Fruit fly (Drosophila melanogaster): ENCODE measurements around the gene CG12716.
A peak's percentile ranks its signal among the peaks of the same experiment; 100 is the strongest.

The CG12716 gene

dm6 chrX:12939021-12939420 lies 37.0 kb downstream of the CG12716 start:
- TF ChIP-seq Abd-B (GFP tag; optimal IDR thresholded peaks at IDR 0.05) = no peak
- no peak for TF ChIP-seq Jra (GFP tag; optimal IDR thresholded peaks at IDR 0.05)

dm6 chrX:12937825-12938520 lies 38.1 kb downstream of the CG12716 start:
- TF ChIP-seq woc (GFP tag; optimal IDR thresholded peaks at IDR 0.05) (no peak), pan (optimal IDR thresholded peaks at IDR 0.05) (no peak), fru (GFP tag; optimal IDR thresholded peaks at IDR 0.05) (no peak), rgr (GFP tag; optimal IDR thresholded peaks at IDR 0.05) (no peak), Vsx2 (GFP tag; optimal IDR thresholded peaks at IDR 0.05; ENCODE audit: partially characterized antibody) (no peak), HLH106 (tag; optimal IDR thresholded peaks at IDR 0.05) (peak; percentile 28), Sp1 (GFP tag; optimal IDR thresholded peaks at IDR 0.05) (peak; percentile 37), ey (GFP tag; optimal IDR thresholded peaks at IDR 0.05) (no peak), lola (GFP tag; optimal IDR thresholded peaks at IDR 0.05) (no peak), usp (GFP tag; optimal IDR thresholded peaks at IDR 0.05) (no peak), CG32264 (GFP tag; optimal IDR thresholded peaks at IDR 0.05) (no peak), sv (GFP tag; optimal IDR thresholded peaks at IDR 0.05) (no peak), psq (GFP tag; optimal IDR thresholded peaks at IDR 0.05) (no peak), brk (GFP tag; optimal IDR thresholded peaks at IDR 0.05) (no peak), Dif (GFP tag; optimal IDR thresholded peaks at IDR 0.05; ENCODE audit: partially characterized antibody) (no peak), CrebA (GFP tag; optimal IDR thresholded peaks at IDR 0.05; ENCODE audit: borderline replicate concordance) (no peak)

- TF ChIP-seq Dif (GFP tag; optimal IDR thresholded peaks at IDR 0.05; ENCODE audit: partially characterized antibody) = no peak
Observed at dm6 chrX:12929817-12930216, 46.2 kb downstream of the CG12716 start.

- no peak for TF ChIP-seq lola (GFP tag; optimal IDR thresholded peaks at IDR 0.05)
- TF ChIP-seq Dif (GFP tag; optimal IDR thresholded peaks at IDR 0.05; ENCODE audit: partially characterized antibody) = no peak
- TF ChIP-seq N (GFP tag; optimal IDR thresholded peaks at IDR 0.05) = no peak
- TF ChIP-seq dmrt93B (GFP tag; optimal IDR thresholded peaks at IDR 0.05) = no peak
- no peak for TF ChIP-seq HLH106 (tag; optimal IDR thresholded peaks at IDR 0.05)
- TF ChIP-seq Rel (GFP tag; optimal IDR thresholded peaks at IDR 0.05) = no peak
- TF ChIP-seq Rel (tag; optimal IDR thresholded peaks at IDR 0.05) = no peak
Observed at dm6 chrX:12927612-12928011, 48.4 kb downstream of the CG12716 start.

- TF ChIP-seq usp (GFP tag; optimal IDR thresholded peaks at IDR 0.05) = no peak
- no peak for TF ChIP-seq CG32264 (GFP tag; optimal IDR thresholded peaks at IDR 0.05)
- TF ChIP-seq Hnf4 (GFP tag; optimal IDR thresholded peaks at IDR 0.05) = no peak
- peak; percentile 1 for TF ChIP-seq h (GFP tag; optimal IDR thresholded peaks at IDR 0.05)
- TF ChIP-seq brk (GFP tag; optimal IDR thresholded peaks at IDR 0.05) = no peak
- no peak for TF ChIP-seq Dif (GFP tag; optimal IDR thresholded peaks at IDR 0.05; ENCODE audit: partially characterized antibody)
- TF ChIP-seq br (GFP tag; optimal IDR thresholded peaks at IDR 0.05) = no peak
- TF ChIP-seq tai (GFP tag; optimal IDR thresholded peaks at IDR 0.05) = no peak
- TF ChIP-seq Hr78 (GFP tag; optimal IDR thresholded peaks at IDR 0.05) = no peak
- peak; percentile 37 for TF ChIP-seq Dfd (GFP tag; optimal IDR thresholded peaks at IDR 0.05)
- no peak for TF ChIP-seq Hr83 (GFP tag; optimal IDR thresholded peaks at IDR 0.05; ENCODE audit: poor library complexity, severe bottlenecking)
- TF ChIP-seq HLH106 (tag; optimal IDR thresholded peaks at IDR 0.05) = peak; percentile 30
- no peak for TF ChIP-seq ey (GFP tag; optimal IDR thresholded peaks at IDR 0.05)
- TF ChIP-seq sv (GFP tag; optimal IDR thresholded peaks at IDR 0.05) = peak; percentile 13
- peak; percentile 23 for TF ChIP-seq psq (GFP tag; optimal IDR thresholded peaks at IDR 0.05)
- no peak for TF ChIP-seq lola (GFP tag; optimal IDR thresholded peaks at IDR 0.05)
- no peak for TF ChIP-seq dsf (GFP tag; optimal IDR thresholded peaks at IDR 0.05; ENCODE audit: borderline replicate concordance)
- no peak for TF ChIP-seq CrebA (GFP tag; optimal IDR thresholded peaks at IDR 0.05; ENCODE audit: borderline replicate concordance)
- no peak for TF ChIP-seq GATAd (GFP tag; optimal IDR thresholded peaks at IDR 0.05)
- TF ChIP-seq N (GFP tag; optimal IDR thresholded peaks at IDR 0.05) = no peak
- no peak for TF ChIP-seq Jra (GFP tag; optimal IDR thresholded peaks at IDR 0.05)
- no peak for TF ChIP-seq jim (GFP tag; optimal IDR thresholded peaks at IDR 0.05)
- no peak for TF ChIP-seq Mio (GFP tag; optimal IDR thresholded peaks at IDR 0.05)
- TF ChIP-seq dmrt93B (GFP tag; optimal IDR thresholded peaks at IDR 0.05) = no peak
- TF ChIP-seq foxo (GFP tag; optimal IDR thresholded peaks at IDR 0.05) = peak in 1 of 2 experiments; percentile 61
- TF ChIP-seq Abd-B (GFP tag; optimal IDR thresholded peaks at IDR 0.05) = no peak
- peak; percentile 44 for TF ChIP-seq Sp1 (GFP tag; optimal IDR thresholded peaks at IDR 0.05)
- no peak for TF ChIP-seq woc (GFP tag; optimal IDR thresholded peaks at IDR 0.05)
- no peak for TF ChIP-seq CG9705 (GFP tag; optimal IDR thresholded peaks at IDR 0.05)
- TF ChIP-seq sage (GFP tag; optimal IDR thresholded peaks at IDR 0.05) = no peak
- TF ChIP-seq OdsH (GFP tag; optimal IDR thresholded peaks at IDR 0.05) = peak; percentile 12
- TF ChIP-seq Myc (optimal IDR thresholded peaks at IDR 0.05) = no peak
- no peak for TF ChIP-seq pan (optimal IDR thresholded peaks at IDR 0.05)
- TF ChIP-seq rgr (GFP tag; optimal IDR thresholded peaks at IDR 0.05) = no peak
- TF ChIP-seq Vsx2 (GFP tag; optimal IDR thresholded peaks at IDR 0.05; ENCODE audit: partially characterized antibody) = no peak
Observed at dm6 chrX:12925426-12926256, 50.4 kb downstream of the CG12716 start.
